Fruit fly (Drosophila melanogaster): Measurements from ENCODE around the gene CG12355.

CG12355 gene

dm6 chr3L:15518344-15518743 lies 23.0 kb upstream of the CG12355 start:
- no peak for TF ChIP-seq sage (GFP tag; optimal IDR thresholded peaks at IDR 0.05)
- no peak for TF ChIP-seq ey (GFP tag; optimal IDR thresholded peaks at IDR 0.05)
- TF ChIP-seq tai (GFP tag; optimal IDR thresholded peaks at IDR 0.05), result no peak
- TF ChIP-seq h (GFP tag; optimal IDR thresholded peaks at IDR 0.05), result no peak
- no peak for TF ChIP-seq Rel (GFP tag; optimal IDR thresholded peaks at IDR 0.05)
- peak; percentile 45 for TF ChIP-seq Rel (tag; optimal IDR thresholded peaks at IDR 0.05)

- no peak for TF ChIP-seq Rel (GFP tag; optimal IDR thresholded peaks at IDR 0.05)
- peak; percentile 28 for TF ChIP-seq Rel (tag; optimal IDR thresholded peaks at IDR 0.05)
- TF ChIP-seq HLH106 (tag; optimal IDR thresholded peaks at IDR 0.05), result no peak
- TF ChIP-seq foxo (GFP tag; optimal IDR thresholded peaks at IDR 0.05), result no peak
Measured at dm6 chr3L:15517508-15517907, 22.2 kb upstream of the CG12355 start.

dm6 chr3L:15516956-15517355 lies 21.6 kb upstream of the CG12355 start, which contains the start of gene CG13454:
Gene CG13454, minus strand, starts transcription at chr3L:15517056.
- TF ChIP-seq Dif (GFP tag; optimal IDR thresholded peaks at IDR 0.05; ENCODE audit: partially characterized antibody) (no peak), Myc (optimal IDR thresholded peaks at IDR 0.05) (no peak), usp (GFP tag; optimal IDR thresholded peaks at IDR 0.05) (no peak), Mio (GFP tag; optimal IDR thresholded peaks at IDR 0.05) (no peak), fru (GFP tag; optimal IDR thresholded peaks at IDR 0.05) (no peak), sage (GFP tag; optimal IDR thresholded peaks at IDR 0.05) (no peak), Sp1 (GFP tag; optimal IDR thresholded peaks at IDR 0.05) (no peak)

- no peak for TF ChIP-seq sv (GFP tag; optimal IDR thresholded peaks at IDR 0.05)
- TF ChIP-seq Mio (GFP tag; optimal IDR thresholded peaks at IDR 0.05), result no peak
- TF ChIP-seq Hr78 (GFP tag; optimal IDR thresholded peaks at IDR 0.05), result no peak
- TF ChIP-seq Abd-B (GFP tag; optimal IDR thresholded peaks at IDR 0.05), result no peak
- peak; percentile 75 for TF ChIP-seq Myc (optimal IDR thresholded peaks at IDR 0.05)
- no peak for TF ChIP-seq tai (GFP tag; optimal IDR thresholded peaks at IDR 0.05)
- no peak for TF ChIP-seq dl (GFP tag; optimal IDR thresholded peaks at IDR 0.05; ENCODE audit: insufficient read depth in 1 of 2, partially characterized antibody in 2 of 2)
- TF ChIP-seq N (GFP tag; optimal IDR thresholded peaks at IDR 0.05), result peak; percentile 88
- TF ChIP-seq lola (GFP tag; optimal IDR thresholded peaks at IDR 0.05), result no peak
- no peak for TF ChIP-seq CG9705 (GFP tag; optimal IDR thresholded peaks at IDR 0.05)
- no peak for TF ChIP-seq dmrt93B (GFP tag; optimal IDR thresholded peaks at IDR 0.05)
- TF ChIP-seq CG32264 (GFP tag; optimal IDR thresholded peaks at IDR 0.05), result no peak
Measured at dm6 chr3L:15516440-15516839, 21.1 kb upstream of the CG12355 start.

- TF ChIP-seq jim (GFP tag; optimal IDR thresholded peaks at IDR 0.05), result no peak
- TF ChIP-seq woc (GFP tag; optimal IDR thresholded peaks at IDR 0.05), result no peak
- no peak for TF ChIP-seq Rel (GFP tag; optimal IDR thresholded peaks at IDR 0.05)
- no peak for TF ChIP-seq Rel (tag; optimal IDR thresholded peaks at IDR 0.05)
- TF ChIP-seq lola (GFP tag; optimal IDR thresholded peaks at IDR 0.05), result no peak
- no peak for TF ChIP-seq br (GFP tag; optimal IDR thresholded peaks at IDR 0.05)
- TF ChIP-seq usp (GFP tag; optimal IDR thresholded peaks at IDR 0.05), result no peak
- no peak for TF ChIP-seq ey (GFP tag; optimal IDR thresholded peaks at IDR 0.05)
Measured at dm6 chr3L:15514814-15515495, 19.6 kb upstream of the CG12355 start.

dm6 chr3L:15514405-15514804 lies 19.1 kb upstream of the CG12355 start:
- no peak for TF ChIP-seq dmrt93B (GFP tag; optimal IDR thresholded peaks at IDR 0.05)
- TF ChIP-seq Sp1 (GFP tag; optimal IDR thresholded peaks at IDR 0.05), result peak; percentile 28
- TF ChIP-seq h (GFP tag; optimal IDR thresholded peaks at IDR 0.05), result peak; percentile 37
- TF ChIP-seq OdsH (GFP tag; optimal IDR thresholded peaks at IDR 0.05), result no peak
- TF ChIP-seq CG32264 (GFP tag; optimal IDR thresholded peaks at IDR 0.05), result peak; percentile 13
- peak; percentile 7 for TF ChIP-seq br (GFP tag; optimal IDR thresholded peaks at IDR 0.05)
- TF ChIP-seq Mio (GFP tag; optimal IDR thresholded peaks at IDR 0.05), result no peak
- peak; percentile 98 for TF ChIP-seq Dif (GFP tag; optimal IDR thresholded peaks at IDR 0.05; ENCODE audit: partially characterized antibody)
- TF ChIP-seq sage (GFP tag; optimal IDR thresholded peaks at IDR 0.05), result peak; percentile 31
- TF ChIP-seq Rel (GFP tag; optimal IDR thresholded peaks at IDR 0.05), result no peak
- peak; percentile 33 for TF ChIP-seq Rel (tag; optimal IDR thresholded peaks at IDR 0.05)
- no peak for TF ChIP-seq CrebA (GFP tag; optimal IDR thresholded peaks at IDR 0.05; ENCODE audit: borderline replicate concordance)
- no peak for TF ChIP-seq brk (GFP tag; optimal IDR thresholded peaks at IDR 0.05)
- TF ChIP-seq dl (GFP tag; optimal IDR thresholded peaks at IDR 0.05; ENCODE audit: insufficient read depth in 1 of 2, partially characterized antibody in 2 of 2), result peak; percentile 95 to 97
- no peak for TF ChIP-seq fru (GFP tag; optimal IDR thresholded peaks at IDR 0.05)
- TF ChIP-seq ey (GFP tag; optimal IDR thresholded peaks at IDR 0.05), result no peak
- peak; percentile 69 for TF ChIP-seq Hr83 (GFP tag; optimal IDR thresholded peaks at IDR 0.05; ENCODE audit: poor library complexity, severe bottlenecking)
- TF ChIP-seq psq (GFP tag; optimal IDR thresholded peaks at IDR 0.05), result peak; percentile 23
- no peak for TF ChIP-seq CG9705 (GFP tag; optimal IDR thresholded peaks at IDR 0.05)

Measured in whole organism, wandering third instar larva.